Worm (Caenorhabditis elegans) whole organism, late embryonic: ENCODE measurements around the gene mrps-34.

Experiments used
- ceh-18 ChIP-seq: sonication (generic microtip); optimal IDR thresholded peaks from 2 replicates; lab custom pipeline; 2016; ENCODE audit warnings: missing genetic modification characterization, missing compliant biosample characterization
- ceh-19 ChIP-seq: fragments of 200-800 bp; sonication (Bioruptor generic); optimal IDR thresholded peaks from 2 replicates; lab custom pipeline; 2018; ENCODE audit warnings: mild to moderate bottlenecking, missing genetic modification characterization, missing compliant biosample characterization
- che-1 ChIP-seq: sonication (generic microtip); optimal IDR thresholded peaks from 2 replicates; lab custom pipeline; 2016; ENCODE audit warnings: mild to moderate bottlenecking, missing genetic modification characterization, missing compliant biosample characterization
- fax-1 ChIP-seq: sonication (generic microtip); optimal IDR thresholded peaks from 2 replicates; lab custom pipeline; 2016; ENCODE audit warnings: missing genotype, missing genetic modification characterization, missing compliant biosample characterization
- fkh-10 ChIP-seq: fragments of 150-350 bp; optimal IDR thresholded peaks from 2 replicates; lab custom pipeline; 2014; ENCODE audit warnings: missing biosample characterization, missing genetic modification reagents, missing genetic modification characterization
- nfya-1 ChIP-seq: sonication (generic microtip); optimal IDR thresholded peaks from 2 replicates; lab custom pipeline; 2017; ENCODE audit warnings: missing genetic modification characterization, mild to moderate bottlenecking, missing compliant biosample characterization, antibody characterized with exemption, moderate library complexity
- pag-3 ChIP-seq: sonication (generic microtip); optimal IDR thresholded peaks from 2 replicates; lab custom pipeline; 2016; ENCODE audit warnings: missing compliant biosample characterization, missing genetic modification characterization, borderline replicate concordance
- pax-1 ChIP-seq: fragments of 150-350 bp; optimal IDR thresholded peaks from 2 replicates; lab custom pipeline; 2014; ENCODE audit warnings: missing biosample characterization, missing genetic modification characterization
- sox-4 ChIP-seq: sonication (generic microtip); optimal IDR thresholded peaks from 2 replicates; lab custom pipeline; 2017; ENCODE audit warnings: mild to moderate bottlenecking, missing genetic modification characterization, inconsistent platforms, missing compliant biosample characterization
- syd-9 ChIP-seq: sonication (generic microtip); optimal IDR thresholded peaks from 2 replicates; lab custom pipeline; 2016; ENCODE audit warnings: mild to moderate bottlenecking, missing genetic modification characterization, moderate library complexity, missing compliant biosample characterization
- tbx-2 ChIP-seq: sonication (generic microtip); optimal IDR thresholded peaks from 2 replicates; lab custom pipeline; 2016; ENCODE audit warnings: missing genetic modification characterization, missing compliant biosample characterization
- unc-42 ChIP-seq: sonication (generic microtip); optimal IDR thresholded peaks from 2 replicates; lab custom pipeline; 2016; ENCODE audit warnings: missing genotype, missing genetic modification characterization, missing compliant biosample characterization
- zip-5 ChIP-seq: sonication (generic microtip); optimal IDR thresholded peaks from 2 replicates; lab custom pipeline; 2016; ENCODE audit warnings: missing genetic modification characterization, missing compliant biosample characterization

DNA sequence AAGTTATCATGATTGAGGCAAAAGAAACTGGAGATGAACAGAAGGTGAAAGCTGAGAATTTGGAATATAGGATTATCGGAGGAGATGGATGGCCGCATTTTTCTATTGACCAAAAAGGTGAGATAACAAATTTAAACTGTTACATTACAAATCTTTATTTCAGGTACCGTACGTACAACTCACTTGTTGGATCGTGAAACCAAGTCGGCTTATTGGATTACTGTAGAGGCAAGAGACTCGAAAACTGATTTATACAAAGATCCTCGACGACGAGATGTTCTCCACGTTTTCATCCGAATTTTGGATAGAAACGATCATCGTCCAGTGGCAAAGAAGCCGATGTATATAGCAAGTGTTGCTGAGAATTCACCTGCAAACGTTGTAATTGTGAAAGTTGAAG is 16.3 kb downstream of the mrps-34 start:
- TF ChIP-seq syd-9 (tag; lab: Kevin White, UChicago) (no peak), fkh-10 (GFP tag; lab: Kevin White, UChicago) (no peak), zip-5 (no peak), che-1 (tag; lab: Kevin White, UChicago) (no peak), tbx-2 (tag; lab: Kevin White, UChicago) (no peak), nfya-1 (tag; lab: Kevin White, UChicago) (no peak), fax-1 (no peak), ceh-18 (no peak), sox-4 (tag; lab: Kevin White, UChicago) (no peak), ceh-19 (GFP tag; lab: Kevin White, UChicago) (no peak), pag-3 (tag; lab: Kevin White, UChicago) (no peak), pax-1 (no peak), unc-42 (tag; lab: Kevin White, UChicago) (no peak)
